Fruit fly (Drosophila melanogaster) whole organism, pupa: ENCODE results near the gene CG13062.

Experiments used
- CG10348 ChIP-seq: fragments of 200-800 bp; sonication (Bioruptor generic); IDR thresholded peaks from 2 replicates; pipeline ENCODE4 v1.3.6; 2022; ENCODE audit warnings: missing biosample characterization, missing genetic modification characterization
- CG12605 ChIP-seq: fragments of 200-800 bp; sonication (Bioruptor generic); IDR thresholded peaks from 2 replicates; pipeline ENCODE4 v1.3.6; 2022; ENCODE audit warnings: missing biosample characterization, missing genetic modification characterization
- CG13204 ChIP-seq: fragments of 200-800 bp; sonication (Bioruptor generic); optimal IDR thresholded peaks from 2 replicates; lab custom pipeline; 2018; ENCODE audit warnings: missing biosample characterization, mild to moderate bottlenecking, missing genetic modification characterization, moderate library complexity
- CG14655 ChIP-seq: fragments of 200-800 bp; sonication (Bioruptor generic); optimal IDR thresholded peaks from 3 replicates; lab custom pipeline; 2017; ENCODE audit warnings: mild to moderate bottlenecking, missing biosample characterization, missing genetic modification reagents, missing genetic modification characterization
- CG15710 ChIP-seq: fragments of 200-800 bp; sonication (Bioruptor generic); optimal IDR thresholded peaks from 2 replicates; lab custom pipeline; 2018; ENCODE audit warnings: missing biosample characterization, mild to moderate bottlenecking, missing genetic modification characterization, moderate library complexity
- CG17806 ChIP-seq: fragments of 200-800 bp; sonication (Bioruptor generic); optimal IDR thresholded peaks from 2 replicates; lab custom pipeline; 2018; ENCODE audit warnings: missing biosample characterization, mild to moderate bottlenecking, missing genetic modification characterization, moderate library complexity
- CG32121 ChIP-seq: fragments of 200-800 bp; sonication (Bioruptor generic); IDR thresholded peaks from 2 replicates; pipeline ENCODE4 v1.3.6; 2022; ENCODE audit warnings: missing biosample characterization, missing genetic modification characterization
- CG34367 ChIP-seq: fragments of 200-800 bp; sonication (Bioruptor generic); optimal IDR thresholded peaks from 2 replicates; lab custom pipeline; 2018; ENCODE audit warnings: missing biosample characterization, mild to moderate bottlenecking, missing genetic modification characterization
- CG4496 ChIP-seq: fragments of 200-800 bp; sonication (Bioruptor generic); IDR thresholded peaks from 3 replicates; pipeline ENCODE4 v1.3.6; 2022; ENCODE audit warnings: missing biosample characterization, missing genetic modification characterization
- CG8159 ChIP-seq: fragments of 200-800 bp; sonication (Bioruptor generic); optimal IDR thresholded peaks from 3 replicates; lab custom pipeline; 2018; ENCODE audit warnings: missing biosample characterization, mild to moderate bottlenecking, missing genetic modification characterization, moderate library complexity
- CG8301 ChIP-seq: fragments of 200-800 bp; sonication (Bioruptor generic); optimal IDR thresholded peaks from 2 replicates; lab custom pipeline; 2018; ENCODE audit warnings: missing biosample characterization, mild to moderate bottlenecking, missing genetic modification characterization
- CG9948 ChIP-seq: fragments of 200-800 bp; sonication (Bioruptor generic); optimal IDR thresholded peaks from 2 replicates; lab custom pipeline; 2018; ENCODE audit warnings: missing biosample characterization, mild to moderate bottlenecking, missing genetic modification characterization, moderate library complexity
- D1 ChIP-seq: fragments of 200-800 bp; sonication (Bioruptor generic); optimal IDR thresholded peaks from 2 replicates; lab custom pipeline; 2018; ENCODE audit warnings: missing biosample characterization, mild to moderate bottlenecking, missing genetic modification characterization, moderate library complexity
- EcR ChIP-seq: fragments of 200-800 bp; sonication (Bioruptor generic); optimal IDR thresholded peaks from 3 replicates; lab custom pipeline; 2019; ENCODE audit warnings: missing biosample characterization, missing genetic modification characterization, mild to moderate bottlenecking, moderate library complexity, missing genetic modification reagents
- Ets98B ChIP-seq: fragments of 200-800 bp; sonication (Bioruptor generic); IDR thresholded peaks from 2 replicates; pipeline ENCODE4 v1.3.6; 2022; ENCODE audit warnings: missing biosample characterization, missing genetic modification characterization
- Pif1A ChIP-seq: fragments of 200-800 bp; sonication (Bioruptor generic); optimal IDR thresholded peaks from 3 replicates; lab custom pipeline; 2016; ENCODE audit warnings: missing biosample characterization, missing genetic modification characterization
- Pif1B ChIP-seq: fragments of 200-800 bp; sonication (Bioruptor generic); optimal IDR thresholded peaks from 3 replicates; lab custom pipeline; 2016; ENCODE audit warnings: missing biosample characterization, missing genetic modification characterization
- Snoo ChIP-seq: fragments of 200-800 bp; sonication (Bioruptor generic); optimal IDR thresholded peaks from 3 replicates; lab custom pipeline; 2017; ENCODE audit warnings: missing biosample characterization, mild to moderate bottlenecking, missing genetic modification characterization, inconsistent platforms
- fd96Ca ChIP-seq: fragments of 200-800 bp; sonication (Bioruptor generic); IDR thresholded peaks from 3 replicates; pipeline ENCODE4 v1.3.6; 2022; ENCODE audit warnings: missing biosample characterization, missing genetic modification characterization
- gl ChIP-seq: fragments of 200-800 bp; sonication (Bioruptor generic); optimal IDR thresholded peaks from 2 replicates; lab custom pipeline; 2018; ENCODE audit warnings: missing biosample characterization, mild to moderate bottlenecking, missing genetic modification characterization
- rn ChIP-seq: fragments of 200-800 bp; sonication (Bioruptor generic); IDR thresholded peaks from 2 replicates; pipeline ENCODE4 v1.3.6; 2022; ENCODE audit warnings: missing biosample characterization, missing genetic modification characterization

CG13062 gene

DNA sequence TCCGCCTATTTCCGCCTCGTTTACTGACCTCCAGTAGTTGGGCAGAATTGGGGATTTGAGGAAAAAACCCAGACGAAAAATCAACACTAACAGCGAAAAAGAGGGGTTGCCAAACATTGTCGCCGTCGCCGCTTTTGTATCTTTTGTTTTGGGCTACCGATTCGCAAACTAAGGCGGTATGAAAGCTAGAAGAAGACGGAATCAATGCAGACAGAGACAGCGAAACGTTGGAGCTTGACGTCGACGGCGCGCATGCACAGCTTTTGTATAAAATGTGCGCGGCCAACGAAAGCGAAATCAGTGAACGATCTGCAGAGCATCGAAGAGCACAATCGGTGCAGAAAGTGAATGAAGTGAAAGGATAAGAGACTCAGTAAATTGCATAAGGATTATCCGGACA, 24.6 kb downstream of the CG13062 start, which contains the start of gene CG4998:
TSS of gene CG4998 (plus strand) at position 301 of the 400 bp plus-strand sequence.
- TF ChIP-seq CG17806 (tag; lab: Kevin White, UChicago): no peak
- no peak for TF ChIP-seq CG10348 (GFP tag; lab: Robert Waterston, UW)
- no peak for TF ChIP-seq Pif1A (GFP tag; lab: Kevin White, UChicago)
- TF ChIP-seq CG8159 (tag; lab: Kevin White, UChicago): no peak
- no peak for TF ChIP-seq CG32121 (GFP tag; lab: Robert Waterston, UW)
- TF ChIP-seq CG14655: no peak
- TF ChIP-seq rn (GFP tag; lab: Robert Waterston, UW): no peak
- TF ChIP-seq CG9948 (tag; lab: Kevin White, UChicago): no peak
- no peak for TF ChIP-seq CG15710 (tag; lab: Kevin White, UChicago)
- no peak for TF ChIP-seq CG8301
- TF ChIP-seq CG13204: no peak
- TF ChIP-seq Snoo (tag; lab: Kevin White, UChicago): no peak
- TF ChIP-seq CG4496 (GFP tag; lab: Robert Waterston, UW): no peak
- TF ChIP-seq Ets98B (GFP tag; lab: Robert Waterston, UW): no peak
- no peak for TF ChIP-seq CG34367 (tag; lab: Kevin White, UChicago)
- TF ChIP-seq EcR (GFP tag; lab: Kevin White, UChicago): no peak
- TF ChIP-seq, all 21 proteins: peak for 0

DNA sequence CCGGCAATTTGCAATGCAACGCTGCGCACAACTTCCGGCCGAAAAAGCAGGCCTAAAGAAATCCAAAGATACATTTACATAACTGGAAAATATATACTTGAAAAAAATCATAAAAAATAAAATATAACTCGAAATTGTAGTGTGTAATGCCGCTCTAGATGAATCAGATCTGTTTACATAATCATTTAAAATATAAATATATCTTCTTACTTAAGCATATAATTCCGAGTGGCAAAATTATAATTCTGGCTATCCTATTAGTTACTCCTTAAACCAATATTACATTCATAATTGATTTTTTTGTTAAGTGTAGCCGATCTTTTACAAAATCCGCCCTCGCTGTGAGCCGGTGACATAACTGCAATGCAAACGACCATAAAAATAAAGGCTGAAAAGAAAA, 25.4 kb downstream of the CG13062 start:
- no peak for TF ChIP-seq EcR (GFP tag; lab: Kevin White, UChicago)
- TF ChIP-seq CG8159 (tag; lab: Kevin White, UChicago): no peak
- no peak for TF ChIP-seq CG14655
- TF ChIP-seq gl (tag; lab: Kevin White, UChicago): no peak
- no peak for TF ChIP-seq CG13204
- TF ChIP-seq, all 21 proteins: peak for 0

DNA sequence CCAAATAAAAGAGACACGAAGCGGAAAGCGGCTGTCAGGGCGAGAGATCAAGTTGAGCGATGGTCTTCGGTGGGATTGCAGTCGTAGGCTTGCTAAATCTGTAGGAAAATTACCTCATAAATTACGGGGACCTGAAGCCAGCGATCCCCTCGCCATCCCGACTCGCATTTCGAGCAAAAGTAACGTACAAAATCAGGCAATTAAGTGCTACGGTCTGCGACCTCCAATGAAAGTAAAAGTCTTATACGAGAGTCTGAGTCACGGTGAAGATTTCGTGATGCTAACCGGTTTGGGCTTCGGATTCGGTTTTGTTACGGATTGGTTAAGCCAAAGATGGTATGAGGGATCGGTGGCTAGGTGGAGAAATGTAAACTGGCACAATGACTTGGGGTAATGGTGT, 25.8 kb downstream of the CG13062 start:
- TF ChIP-seq CG14655: no peak
- peak; percentile 35 for TF ChIP-seq EcR (GFP tag; lab: Kevin White, UChicago)

DNA sequence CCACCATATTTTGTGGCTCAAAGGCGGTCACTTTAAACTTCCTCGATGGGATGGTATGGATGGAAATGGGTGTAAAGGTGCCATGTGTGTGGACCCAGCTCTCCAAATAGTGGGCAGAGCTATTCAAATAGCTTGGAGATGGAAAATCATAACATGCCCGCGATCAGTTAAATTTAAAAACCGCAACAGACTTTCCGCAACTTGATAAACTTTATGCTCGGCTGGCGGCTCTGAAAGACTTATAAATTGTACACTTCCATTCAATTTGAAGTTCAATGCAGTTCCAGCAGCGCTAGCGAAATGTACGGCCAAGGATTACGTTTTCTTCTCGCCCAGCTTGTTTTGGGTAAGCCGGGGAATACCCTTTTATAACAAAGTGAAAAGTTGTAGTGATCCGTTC, 31.9 kb downstream of the CG13062 start, which contains the start of gene CG33257:
TSS of gene CG33257 (plus strand) at position 301 of the 400 bp plus-strand sequence.
- TF ChIP-seq Pif1A (GFP tag; lab: Kevin White, UChicago) (no peak), Pif1B (no peak), CG8301 (no peak), CG4496 (GFP tag; lab: Robert Waterston, UW) (no peak), Snoo (tag; lab: Kevin White, UChicago) (no peak), CG32121 (GFP tag; lab: Robert Waterston, UW) (no peak), gl (tag; lab: Kevin White, UChicago) (no peak), CG15710 (tag; lab: Kevin White, UChicago) (no peak), rn (GFP tag; lab: Robert Waterston, UW) (no peak), CG8159 (tag; lab: Kevin White, UChicago) (no peak), D1 (no peak), CG14655 (no peak), EcR (GFP tag; lab: Kevin White, UChicago) (no peak), CG10348 (GFP tag; lab: Robert Waterston, UW) (no peak), CG12605 (GFP tag; lab: Robert Waterston, UW) (no peak), fd96Ca (GFP tag; lab: Robert Waterston, UW) (no peak), CG17806 (tag; lab: Kevin White, UChicago) (no peak), CG13204 (no peak)

DNA sequence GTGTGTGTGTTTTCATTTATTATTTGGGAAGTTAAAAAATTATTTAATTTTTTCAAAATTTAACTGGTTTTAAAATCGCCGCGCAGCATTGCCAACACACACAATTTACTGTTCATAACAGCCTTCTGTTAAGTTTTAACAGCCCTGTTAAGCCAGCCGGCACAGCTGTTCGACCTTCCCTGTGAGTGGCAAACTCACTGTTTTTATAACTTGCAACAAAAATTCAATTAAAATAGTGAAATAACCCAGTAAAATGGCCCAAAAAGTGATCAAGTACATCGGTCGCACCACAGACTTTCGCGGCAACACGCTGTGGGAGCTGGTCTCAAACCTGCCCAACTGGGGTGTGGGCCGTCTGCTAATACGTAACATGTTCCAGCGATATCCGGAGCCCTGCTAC, 33.8 kb downstream of the CG13062 start, which contains the start of gene mRpS34:
TSS of gene mRpS34 (plus strand) at position 161 of the 400 bp plus-strand sequence.
- no peak for TF ChIP-seq D1
- no peak for TF ChIP-seq CG8301
- TF ChIP-seq CG14655: no peak
- TF ChIP-seq CG8159 (tag; lab: Kevin White, UChicago): no peak
- TF ChIP-seq EcR (GFP tag; lab: Kevin White, UChicago): no peak
- TF ChIP-seq CG9948 (tag; lab: Kevin White, UChicago): no peak
- TF ChIP-seq CG17806 (tag; lab: Kevin White, UChicago): no peak
- no peak for TF ChIP-seq CG13204
- TF ChIP-seq Ets98B (GFP tag; lab: Robert Waterston, UW): no peak

DNA sequence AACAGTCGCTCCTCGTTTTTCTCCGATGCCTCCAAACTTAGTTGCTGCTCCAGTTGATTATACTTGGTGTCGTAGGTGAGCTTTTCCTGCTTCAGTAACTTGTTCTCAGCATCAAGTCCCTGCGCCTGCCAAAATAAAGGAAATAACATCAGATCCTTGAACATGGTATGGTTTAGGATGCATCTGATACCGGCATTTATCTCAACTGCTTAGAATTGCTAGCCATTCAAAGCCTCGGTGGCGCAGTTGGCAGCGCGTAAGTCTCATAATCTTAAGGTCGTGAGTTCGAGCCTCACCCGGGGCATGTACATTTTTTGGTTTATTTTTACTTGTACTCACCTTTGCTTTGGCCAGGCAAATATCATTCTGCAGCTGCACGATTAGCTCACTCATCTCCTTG, 35.6 kb downstream of the CG13062 start:
- TF ChIP-seq CG14655 (no peak), Ets98B (GFP tag; lab: Robert Waterston, UW) (no peak), CG4496 (GFP tag; lab: Robert Waterston, UW) (no peak), gl (tag; lab: Kevin White, UChicago) (no peak), CG34367 (tag; lab: Kevin White, UChicago) (no peak), Snoo (tag; lab: Kevin White, UChicago) (no peak), CG17806 (tag; lab: Kevin White, UChicago) (no peak), CG32121 (GFP tag; lab: Robert Waterston, UW) (no peak), EcR (GFP tag; lab: Kevin White, UChicago) (no peak), CG8159 (tag; lab: Kevin White, UChicago) (no peak), D1 (no peak), fd96Ca (GFP tag; lab: Robert Waterston, UW) (no peak), Pif1B (no peak), CG10348 (GFP tag; lab: Robert Waterston, UW) (no peak), rn (GFP tag; lab: Robert Waterston, UW) (no peak)
